Worm (Caenorhabditis elegans) whole organism, L1 larva: ENCODE results near the gene T08G3.13.

Experiments used
- aha-1 ChIP-seq: fragments of 150-350 bp; optimal IDR thresholded peaks from 2 replicates; lab custom pipeline; 2014; ENCODE audit warnings: missing biosample characterization, missing genetic modification characterization
- ama-1 ChIP-seq: fragments of 150-350 bp; optimal IDR thresholded peaks from 2 replicates; lab custom pipeline; 2014
- fkh-8 ChIP-seq: sonication (generic microtip); optimal IDR thresholded peaks from 2 replicates; lab custom pipeline; 2016; ENCODE audit warnings: mild to moderate bottlenecking, missing genetic modification characterization, missing compliant biosample characterization
- lsy-2 ChIP-seq, 2 experiments: fragments of 150-350 bp; optimal IDR thresholded peaks; 2 replicates each; lab custom pipeline; 2014; ENCODE audit warnings: missing biosample characterization in 2 of 2, missing genetic modification characterization in 2 of 2
- nhr-77 ChIP-seq: fragments of 150-350 bp; optimal IDR thresholded peaks from 2 replicates; lab custom pipeline; 2014; ENCODE audit warnings: missing biosample characterization, missing genetic modification characterization

- TF ChIP-seq fkh-8 (tag; lab: Kevin White, UChicago) (no peak), aha-1 (no peak), lsy-2 (tag; optimal IDR thresholded peaks at IDR 0.05; lab: Kevin White, UChicago) (no peak), ama-1 (lab: Kevin White, UChicago) (no peak), nhr-77 (no peak)
These were observed 30.8 kb upstream of the T08G3.13 start, which contains the start of gene str-55 for ce11 chrV:16417014-16417413.
